Worm (Caenorhabditis elegans): Measurements from ENCODE around the gene ctf-18.

- TF ChIP-seq unc-130 (tag; optimal IDR thresholded peaks at IDR 0.05) (no peak), mab-9 (GFP tag; IDR thresholded peaks at IDR 0.05) (no peak), nhr-11 (tag; optimal IDR thresholded peaks at IDR 0.05) (no peak), snpc-4 (tag; optimal IDR thresholded peaks at IDR 0.05) (no peak)
Measured at ce11 chrIV:10141930-10142505, 15.6 kb upstream of the ctf-18 start, which contains the start of the genes gst-2, gst-4 and dhs-12.
